Worm (Caenorhabditis elegans): ENCODE results near the gene ZC239.5.

ce11 chrII:3234725-3235124 lies 24.3 kb downstream of the ZC239.5 start, which contains the start of gene C17F4.8:
- TF ChIP-seq ama-1 (optimal IDR thresholded peaks at IDR 0.05) (no peak), R02D3.7 (tag; optimal IDR thresholded peaks at IDR 0.05) (no peak), elt-3 (tag; optimal IDR thresholded peaks at IDR 0.05) (no peak), elt-1 (tag; optimal IDR thresholded peaks at IDR 0.05) (no peak), mdl-1 (tag; optimal IDR thresholded peaks at IDR 0.05) (no peak)

Measured in whole organism, L2 larva.